Worm (Caenorhabditis elegans) whole organism, L4 larva: ENCODE data around the gene lrpc-1.

ENCODE experiments used
- F49E8.2 ChIP-seq: sonication (generic microtip); optimal IDR thresholded peaks from 2 replicates; lab custom pipeline; 2016; ENCODE audit warnings: missing compliant biosample characterization, mild to moderate bottlenecking, missing genetic modification characterization, borderline replicate concordance
- T20F7.1 ChIP-seq: fragments of 200-800 bp; sonication (Bioruptor generic); optimal IDR thresholded peaks from 2 replicates; lab custom pipeline; 2018; ENCODE audit warnings: mild to moderate bottlenecking, missing genetic modification characterization, missing compliant biosample characterization
- T26A8.4 ChIP-seq: fragments of 200-800 bp; sonication (Bioruptor generic); IDR thresholded peaks from 2 replicates; pipeline ENCODE4 v1.3.6; 2022; ENCODE audit warnings: missing genetic modification characterization, missing compliant biosample characterization
- Y48G9A.11 ChIP-seq: fragments of 200-800 bp; sonication (Bioruptor generic); IDR thresholded peaks from 2 replicates; pipeline ENCODE4 v1.3.6; 2022; ENCODE audit warnings: missing genetic modification reagents, missing genetic modification characterization, missing compliant biosample characterization
- aha-1 ChIP-seq: fragments of 150-350 bp; peaks from one replicate; lab custom pipeline; 2014; ENCODE audit warnings: missing biosample characterization, missing genetic modification characterization
- aly-2 ChIP-seq: sonication (generic microtip); optimal IDR thresholded peaks from 2 replicates; lab custom pipeline; 2018; ENCODE audit warnings: missing biosample characterization, missing genetic modification characterization
- ama-1 ChIP-seq: fragments of 150-350 bp; optimal IDR thresholded peaks from 2 replicates; lab custom pipeline; 2014; ENCODE audit warnings: inconsistent platforms, mixed read lengths
- arid-1 ChIP-seq: fragments of 200-800 bp; sonication (Bioruptor generic); conservative IDR thresholded peaks from 2 replicates; pipeline ENCODE4 v1.3.6; 2022; ENCODE audit warnings: missing genetic modification reagents, missing genetic modification characterization, missing compliant biosample characterization
- ceh-44 ChIP-seq: fragments of 200-800 bp; sonication (Bioruptor generic); IDR thresholded peaks from 2 replicates; pipeline ENCODE4 v1.3.6; 2022; ENCODE audit warnings: missing genetic modification reagents, missing genetic modification characterization, missing compliant biosample characterization
- cey-2 ChIP-seq: sonication (generic microtip); optimal IDR thresholded peaks from 3 replicates; lab custom pipeline; 2017; ENCODE audit warnings: missing genetic modification characterization, mild to moderate bottlenecking, missing compliant biosample characterization, antibody characterized with exemption, borderline replicate concordance; ENCODE audit not compliant: insufficient read depth
- daf-8 ChIP-seq: fragments of 200-800 bp; sonication (Bioruptor generic); IDR thresholded peaks from 2 replicates; pipeline ENCODE4 v1.3.6; 2022; ENCODE audit warnings: missing genetic modification characterization, missing compliant biosample characterization
- dmd-6 ChIP-seq: fragments of 200-800 bp; sonication (Bioruptor generic); IDR thresholded peaks from 2 replicates; pipeline ENCODE4 v1.3.6; 2022; ENCODE audit warnings: missing genetic modification reagents, missing genetic modification characterization, missing compliant biosample characterization
- dmd-8 ChIP-seq: fragments of 200-800 bp; sonication (Bioruptor generic); IDR thresholded peaks from 2 replicates; pipeline ENCODE4 v1.3.6; 2022; ENCODE audit warnings: missing genetic modification characterization, missing compliant biosample characterization
- dpl-1 ChIP-seq: fragments of 150-350 bp; optimal IDR thresholded peaks from 2 replicates; lab custom pipeline; 2014; ENCODE audit warnings: missing biosample characterization, missing genetic modification reagents, missing genetic modification characterization
- dve-1 ChIP-seq: sonication (generic microtip); optimal IDR thresholded peaks from 2 replicates; lab custom pipeline; 2017; ENCODE audit warnings: antibody characterized with exemption, mild to moderate bottlenecking, missing genetic modification characterization, missing compliant biosample characterization; ENCODE audit not compliant: insufficient read depth
- egl-43 ChIP-seq: fragments of 200-800 bp; sonication (Bioruptor generic); IDR thresholded peaks from 2 replicates; pipeline ENCODE4 v1.3.6; 2022; ENCODE audit warnings: missing genetic modification reagents, missing genetic modification characterization, missing compliant biosample characterization
- hif-1 ChIP-seq, 2 experiments: sonication (generic microtip); optimal IDR thresholded peaks; 2 replicates each; lab custom pipeline; 2016 to 2017; ENCODE audit warnings: missing compliant biosample characterization in 2 of 2, missing genetic modification characterization in 2 of 2, missing genetic modification reagents in 2 of 2, missing genotype in 2 of 2, mild to moderate bottlenecking in 1 of 2
- hlh-30 ChIP-seq: sonication (generic microtip); optimal IDR thresholded peaks from 2 replicates; lab custom pipeline; 2017; ENCODE audit warnings: antibody characterized with exemption, mild to moderate bottlenecking, missing genetic modification characterization, missing compliant biosample characterization; ENCODE audit not compliant: insufficient read depth
- hmg-1.1 ChIP-seq: fragments of 200-800 bp; sonication (Bioruptor generic); IDR thresholded peaks from 2 replicates; pipeline ENCODE4 v1.3.6; 2022; ENCODE audit warnings: missing genetic modification reagents, missing genetic modification characterization, missing compliant biosample characterization
- jun-1 ChIP-seq: fragments of 150-350 bp; optimal IDR thresholded peaks from 2 replicates; lab custom pipeline; 2014; ENCODE audit warnings: missing biosample characterization, missing genetic modification reagents, missing genetic modification characterization
- lin-1 ChIP-seq: fragments of 200-800 bp; sonication (Bioruptor generic); IDR thresholded peaks from 2 replicates; pipeline ENCODE4 v1.3.6; 2022; ENCODE audit warnings: missing genetic modification reagents, missing genetic modification characterization, missing compliant biosample characterization
- lin-13 ChIP-seq: fragments of 150-350 bp; optimal IDR thresholded peaks from 2 replicates; lab custom pipeline; 2014; ENCODE audit warnings: missing biosample characterization, missing genetic modification reagents, missing genetic modification characterization
- lin-15B ChIP-seq: fragments of 150-350 bp; sonication (generic microtip); optimal IDR thresholded peaks from 3 replicates; lab custom pipeline; 2014; ENCODE audit warnings: missing biosample characterization, missing genetic modification characterization
- lin-38 ChIP-seq: fragments of 200-800 bp; sonication (Bioruptor generic); IDR thresholded peaks from 2 replicates; pipeline ENCODE4 v1.3.6; 2022; ENCODE audit warnings: missing genetic modification reagents, missing genetic modification characterization, missing compliant biosample characterization
- lsy-2 ChIP-seq, 2 experiments: fragments of 150-350 bp in 1 of 2; sonication (generic microtip) in 1 of 2; optimal IDR thresholded peaks; 2 replicates each; lab custom pipeline; 2014 to 2017; ENCODE audit warnings: missing biosample characterization in 2 of 2, missing genetic modification characterization in 2 of 2
- mdt-29 ChIP-seq: fragments of 200-800 bp; sonication (Bioruptor generic); IDR thresholded peaks from 2 replicates; pipeline ENCODE4 v1.3.6; 2022; ENCODE audit warnings: missing genetic modification reagents, missing genetic modification characterization, missing compliant biosample characterization
- mep-1 ChIP-seq: fragments of 150-350 bp; sonication (generic microtip); optimal IDR thresholded peaks from 3 replicates; lab custom pipeline; 2014; ENCODE audit warnings: missing biosample characterization, missing genetic modification characterization
- mes-2 ChIP-seq: sonication (generic microtip); optimal IDR thresholded peaks from 2 replicates; lab custom pipeline; 2016; ENCODE audit warnings: missing genotype, mild to moderate bottlenecking, missing genetic modification characterization, missing compliant biosample characterization; ENCODE audit not compliant: poor library complexity, severe bottlenecking
- mxl-2 ChIP-seq: fragments of 200-800 bp; sonication (Bioruptor generic); conservative IDR thresholded peaks from 2 replicates; pipeline ENCODE4 v1.3.6; 2022; ENCODE audit warnings: missing genetic modification reagents, missing genetic modification characterization, missing compliant biosample characterization
- nhr-10 ChIP-seq: fragments of 150-350 bp; optimal IDR thresholded peaks from 2 replicates; lab custom pipeline; 2014; ENCODE audit warnings: missing biosample characterization, missing genetic modification characterization
- nhr-11 ChIP-seq: fragments of 150-350 bp; optimal IDR thresholded peaks from 2 replicates; lab custom pipeline; 2014; ENCODE audit warnings: missing biosample characterization, missing genetic modification characterization
- nhr-25 ChIP-seq: sonication (generic microtip); optimal IDR thresholded peaks from 2 replicates; lab custom pipeline; 2017; ENCODE audit warnings: missing genetic modification characterization, mild to moderate bottlenecking, missing compliant biosample characterization, antibody characterized with exemption, moderate library complexity, borderline replicate concordance; ENCODE audit not compliant: insufficient read depth
- nhr-42 ChIP-seq: fragments of 200-800 bp; sonication (Bioruptor generic); IDR thresholded peaks from 2 replicates; pipeline ENCODE4 v1.3.6; 2022; ENCODE audit warnings: missing genetic modification characterization, missing compliant biosample characterization
- nhr-48 ChIP-seq: sonication (generic microtip); optimal IDR thresholded peaks from 2 replicates; lab custom pipeline; 2016; ENCODE audit warnings: mild to moderate bottlenecking, missing genetic modification characterization, missing compliant biosample characterization
- nhr-76 ChIP-seq: fragments of 150-350 bp; optimal IDR thresholded peaks from 2 replicates; lab custom pipeline; 2014; ENCODE audit warnings: missing biosample characterization, missing genetic modification characterization
- pha-4 ChIP-seq, 2 experiments: fragments of 150-350 bp in 1 of 2; fragments of 200-800 bp in 1 of 2; sonication (Bioruptor generic) in 1 of 2; IDR thresholded peaks in 1 of 2; optimal IDR thresholded peaks in 1 of 2; 2 replicates each; pipeline versions ENCODE4 v1.3.6 to Lab custom; 2014 to 2022; ENCODE audit warnings: missing genetic modification characterization in 2 of 2, missing genetic modification reagents in 2 of 2, missing biosample characterization in 1 of 2, missing compliant biosample characterization in 1 of 2
- pqm-1 ChIP-seq: sonication (generic microtip); optimal IDR thresholded peaks from 2 replicates; lab custom pipeline; 2017; ENCODE audit warnings: missing biosample characterization, missing genetic modification characterization
- saeg-2 ChIP-seq: fragments of 200-800 bp; sonication (Bioruptor generic); IDR thresholded peaks from 2 replicates; pipeline ENCODE4 v1.3.6; 2022; ENCODE audit warnings: missing genetic modification reagents, missing genetic modification characterization, missing compliant biosample characterization
- set-16 ChIP-seq: fragments of 200-800 bp; sonication (Bioruptor generic); IDR thresholded peaks from 2 replicates; pipeline ENCODE4 v1.3.6; 2022; ENCODE audit warnings: missing genetic modification reagents, missing genetic modification characterization, missing compliant biosample characterization
- skn-1 ChIP-seq: fragments of 150-350 bp; optimal IDR thresholded peaks from 2 replicates; lab custom pipeline; 2014; ENCODE audit warnings: missing biosample characterization, missing genetic modification characterization
- tra-1 ChIP-seq: fragments of 200-800 bp; sonication (Bioruptor generic); IDR thresholded peaks from 2 replicates; pipeline ENCODE4 v1.3.6; 2022; ENCODE audit warnings: missing genetic modification reagents, missing genetic modification characterization, missing compliant biosample characterization
- unc-62 ChIP-seq, 3 experiments: fragments of 150-350 bp in 1 of 3; sonication (generic microtip); optimal IDR thresholded peaks in 2 of 3; peaks in 1 of 3; 1 replicate in 1 of 3; 2 replicates in 2 of 3; lab custom pipeline; 2014 to 2017; ENCODE audit warnings: missing biosample characterization in 3 of 3, missing genetic modification characterization in 3 of 3, missing genetic modification reagents in 3 of 3, missing genotype in 1 of 3
- vab-7 ChIP-seq: fragments of 200-800 bp; sonication (Bioruptor generic); IDR thresholded peaks from 2 replicates; pipeline ENCODE4 v1.3.6; 2022; ENCODE audit warnings: missing genetic modification reagents, missing genetic modification characterization, missing compliant biosample characterization
- zfp-2 ChIP-seq: sonication (generic microtip); optimal IDR thresholded peaks from 2 replicates; lab custom pipeline; 2016; ENCODE audit warnings: mild to moderate bottlenecking, missing genetic modification characterization, missing compliant biosample characterization
- zip-11 ChIP-seq: fragments of 200-800 bp; sonication (Bioruptor generic); IDR thresholded peaks from 2 replicates; pipeline ENCODE4 v1.3.6; 2022; ENCODE audit warnings: missing genetic modification characterization, missing compliant biosample characterization

Gene lrpc-1

DNA sequence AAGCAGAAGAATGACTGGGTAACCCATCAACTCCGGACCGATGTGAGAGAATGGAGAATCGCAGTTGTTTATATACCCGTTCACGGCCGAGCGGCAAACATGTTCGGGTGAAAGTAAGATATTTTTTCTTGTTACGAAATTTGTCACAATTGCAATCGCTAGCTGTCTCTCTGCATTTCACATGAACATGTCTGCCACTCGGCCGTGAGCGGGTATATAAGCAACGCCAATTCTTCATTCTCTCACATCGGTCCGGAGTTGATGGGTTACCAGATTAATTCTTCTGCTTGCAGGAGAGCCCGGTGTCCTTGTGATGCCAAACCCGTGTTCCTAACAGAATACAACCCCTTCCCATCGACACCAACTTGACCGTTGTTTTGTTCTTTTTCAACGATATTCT is 26.0 kb downstream of the lrpc-1 start (continued):
- TF ChIP-seq pha-4 (GFP tag; IDR thresholded peaks at IDR 0.05; lab: Robert Waterston, UW) (no peak), pha-4 (tag; optimal IDR thresholded peaks at IDR 0.05; lab: Kevin White, UChicago) (no peak), jun-1 (tag; lab: Kevin White, UChicago) (no peak), pqm-1 (tag; lab: Kevin White, UChicago) (no peak), zip-11 (GFP tag; lab: Robert Waterston, UW) (no peak), lin-1 (GFP tag; lab: Robert Waterston, UW) (no peak), egl-43 (GFP tag; lab: Robert Waterston, UW) (peak; percentile 76), arid-1 (GFP tag; lab: Robert Waterston, UW) (no peak), cey-2 (tag; lab: Kevin White, UChicago) (no peak), daf-8 (GFP tag; lab: Robert Waterston, UW) (no peak), unc-62 (GFP tag; optimal IDR thresholded peaks at IDR 0.05 in 1 of 2; lab: Kevin White, UChicago) (no peak), unc-62 (tag; optimal IDR thresholded peaks at IDR 0.05; lab: Kevin White, UChicago) (no peak), nhr-10 (tag; lab: Kevin White, UChicago) (no peak), Y48G9A.11 (GFP tag; lab: Robert Waterston, UW) (no peak)

DNA sequence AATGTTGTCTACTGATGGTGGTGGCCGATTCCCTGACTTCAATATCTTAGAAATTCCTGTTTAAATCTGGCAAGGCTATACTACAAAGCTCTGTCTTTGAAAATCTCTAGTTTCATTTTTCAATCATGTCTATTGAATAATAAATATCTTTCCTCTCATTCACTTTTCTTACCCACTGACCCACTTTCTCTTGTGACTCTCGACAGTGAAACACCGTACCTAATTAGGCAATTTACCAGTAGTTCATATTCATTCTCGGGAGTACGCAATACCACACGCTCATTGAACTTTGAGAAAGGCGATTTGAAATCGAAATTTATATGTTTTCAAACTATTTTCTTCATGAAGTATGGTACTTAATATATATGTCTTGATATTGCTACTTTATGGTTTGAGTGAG is 28.2 kb downstream of the lrpc-1 start, which contains the start of gene CD4.11:
CD4.11 (plus strand) TSS at position 301 of the 400 bp plus-strand sequence.
- TF ChIP-seq vab-7 (GFP tag; lab: Robert Waterston, UW) (no peak), dmd-6 (GFP tag; lab: Robert Waterston, UW) (no peak), nhr-42 (no peak), zip-11 (GFP tag; lab: Robert Waterston, UW) (no peak), set-16 (GFP tag; lab: Robert Waterston, UW) (no peak), ama-1 (lab: Kevin White, UChicago) (no peak), mdt-29 (GFP tag; lab: Robert Waterston, UW) (no peak), dve-1 (tag; lab: Kevin White, UChicago) (no peak), aly-2 (tag; lab: Kevin White, UChicago) (no peak), aha-1 (no peak), ceh-44 (GFP tag; lab: Robert Waterston, UW) (no peak), mep-1 (tag; lab: Kevin White, UChicago) (no peak), unc-62 (GFP tag; optimal IDR thresholded peaks at IDR 0.05 in 1 of 2; lab: Kevin White, UChicago) (no peak), unc-62 (tag; optimal IDR thresholded peaks at IDR 0.05; lab: Kevin White, UChicago) (no peak), mxl-2 (no peak), pha-4 (GFP tag; IDR thresholded peaks at IDR 0.05; lab: Robert Waterston, UW) (no peak), pha-4 (tag; optimal IDR thresholded peaks at IDR 0.05; lab: Kevin White, UChicago) (no peak)

DNA sequence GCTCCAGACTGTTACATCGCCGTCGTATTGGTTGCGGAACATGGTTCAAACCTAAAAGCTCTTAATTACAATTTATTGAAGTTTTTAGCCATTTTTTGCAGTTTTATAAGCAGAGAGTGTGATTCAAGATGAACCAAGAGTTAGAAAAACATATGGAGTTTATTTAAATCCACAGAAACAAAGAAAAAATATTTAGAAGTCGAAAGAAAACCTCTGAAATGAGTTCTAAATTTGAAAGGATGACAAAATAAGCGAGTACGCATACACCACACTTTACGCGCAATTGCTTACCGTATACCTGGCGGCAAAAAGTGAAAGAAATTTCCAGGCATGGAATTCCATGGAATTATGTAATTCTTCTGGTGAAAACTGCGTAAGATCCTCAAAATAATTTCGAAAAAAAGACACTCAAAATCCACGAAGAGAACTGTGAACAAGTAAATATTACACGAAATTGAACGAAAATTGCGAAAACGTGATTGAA is 28.7 kb downstream of the lrpc-1 start, which contains the start of gene pas-6:
pas-6 (minus strand) TSS at position 51 of the 484 bp plus-strand sequence.
- no peak for TF ChIP-seq hlh-30
- no peak for TF ChIP-seq egl-43 (GFP tag; lab: Robert Waterston, UW)
- TF ChIP-seq T26A8.4 (GFP tag; lab: Robert Waterston, UW): no peak
- peak; percentile 53 for TF ChIP-seq lin-38
- TF ChIP-seq tra-1 (GFP tag; lab: Robert Waterston, UW): no peak
- no peak for TF ChIP-seq ceh-44 (GFP tag; lab: Robert Waterston, UW)
- no peak for TF ChIP-seq hif-1 (tag; optimal IDR thresholded peaks at IDR 0.05; lab: Kevin White, UChicago)
- peak; percentile 4 for TF ChIP-seq mep-1 (tag; lab: Kevin White, UChicago)
- peak; percentile 42 for TF ChIP-seq dpl-1
- TF ChIP-seq nhr-25 (tag; lab: Kevin White, UChicago): no peak
- no peak for TF ChIP-seq nhr-76 (tag; lab: Kevin White, UChicago)
- no peak for TF ChIP-seq F49E8.2 (tag; lab: Kevin White, UChicago)
- TF ChIP-seq nhr-11: no peak
- TF ChIP-seq pqm-1 (tag; lab: Kevin White, UChicago): no peak
- TF ChIP-seq T20F7.1 (GFP tag; lab: Kevin White, UChicago): peak; percentile 11
- peak; percentile 45 for TF ChIP-seq mes-2 (tag; lab: Kevin White, UChicago)
- TF ChIP-seq skn-1: no peak
- no peak for TF ChIP-seq aha-1
- TF ChIP-seq nhr-48: no peak
- TF ChIP-seq hmg-1.1 (GFP tag; lab: Robert Waterston, UW): no peak
- TF ChIP-seq dmd-8 (GFP tag; lab: Robert Waterston, UW): no peak
- no peak for TF ChIP-seq lin-15B (tag; lab: Kevin White, UChicago)
- TF ChIP-seq lsy-2 (tag; optimal IDR thresholded peaks at IDR 0.05; lab: Kevin White, UChicago): peak; percentile 83 to 98
- TF ChIP-seq zfp-2: no peak
- TF ChIP-seq saeg-2 (GFP tag; lab: Robert Waterston, UW): no peak
- no peak for TF ChIP-seq lin-13
